Worm (Caenorhabditis elegans) whole organism, young adult: ENCODE measurements around the gene stg-2.
A peak's percentile ranks its signal among the peaks of the same experiment; 100 is the strongest.

Experiments used
- B0019.2 ChIP-seq: fragments of 200-800 bp; sonication (Bioruptor generic); conservative IDR thresholded peaks from 2 replicates; pipeline ENCODE4 v1.3.6; 2022; ENCODE audit warnings: missing genetic modification reagents, missing genetic modification characterization, missing compliant biosample characterization
- B0035.1 ChIP-seq: sonication (generic microtip); optimal IDR thresholded peaks from 2 replicates; lab custom pipeline; 2016; ENCODE audit warnings: missing genetic modification characterization, mild to moderate bottlenecking, missing compliant biosample characterization, missing genotype, missing genetic modification reagents
- B0261.1 ChIP-seq: sonication (generic microtip); optimal IDR thresholded peaks from 2 replicates; lab custom pipeline; 2016; ENCODE audit warnings: mild to moderate bottlenecking, missing genetic modification characterization, moderate library complexity, missing compliant biosample characterization
- B0336.3 ChIP-seq: fragments of 200-800 bp; sonication (Bioruptor generic); IDR thresholded peaks from 2 replicates; pipeline ENCODE4 v1.3.6; 2022; ENCODE audit warnings: missing genetic modification characterization, missing compliant biosample characterization
- C06A6.2 ChIP-seq: fragments of 200-800 bp; sonication (Bioruptor generic); conservative IDR thresholded peaks from 2 replicates; pipeline ENCODE4 v1.3.6; 2022; ENCODE audit warnings: missing genetic modification characterization, missing compliant biosample characterization
- D2030.7 ChIP-seq: fragments of 200-800 bp; sonication (Bioruptor generic); IDR thresholded peaks from 2 replicates; pipeline ENCODE4 v1.3.6; 2022; ENCODE audit warnings: missing genetic modification reagents, missing genetic modification characterization, missing compliant biosample characterization
- F10E7.11 ChIP-seq: sonication (generic microtip); optimal IDR thresholded peaks from 2 replicates; lab custom pipeline; 2017; ENCODE audit warnings: mild to moderate bottlenecking, missing genetic modification characterization, moderate library complexity, missing compliant biosample characterization
- F22D6.2 ChIP-seq: sonication (generic microtip); optimal IDR thresholded peaks from 2 replicates; lab custom pipeline; 2016; ENCODE audit warnings: mild to moderate bottlenecking, missing genetic modification characterization, missing compliant biosample characterization
- F33H1.4 ChIP-seq: fragments of 200-800 bp; sonication (Bioruptor generic); IDR thresholded peaks from 2 replicates; pipeline ENCODE4 v1.3.6; 2022; ENCODE audit warnings: missing genetic modification reagents, missing genetic modification characterization, missing compliant biosample characterization
- F39B2.1 ChIP-seq: fragments of 200-800 bp; sonication (Bioruptor generic); IDR thresholded peaks from 2 replicates; pipeline ENCODE4 v1.3.6; 2022; ENCODE audit warnings: missing genetic modification reagents, missing genetic modification characterization, missing compliant biosample characterization
- K11D2.4 ChIP-seq: fragments of 200-800 bp; sonication (Bioruptor generic); IDR thresholded peaks from 2 replicates; pipeline ENCODE4 v1.3.6; 2022; ENCODE audit warnings: missing genetic modification reagents, missing genetic modification characterization, missing compliant biosample characterization
- K12H6.12 ChIP-seq: fragments of 200-800 bp; sonication (Bioruptor generic); optimal IDR thresholded peaks from 2 replicates; lab custom pipeline; 2018; ENCODE audit warnings: mild to moderate bottlenecking, missing genetic modification characterization, missing compliant biosample characterization
- T07F8.4 ChIP-seq: sonication (generic microtip); optimal IDR thresholded peaks from 2 replicates; lab custom pipeline; 2016; ENCODE audit warnings: mild to moderate bottlenecking, missing genetic modification characterization, moderate library complexity, missing compliant biosample characterization
- Y53F4B.3 ChIP-seq: fragments of 200-800 bp; sonication (Bioruptor generic); IDR thresholded peaks from 2 replicates; pipeline ENCODE4 v1.3.6; 2022; ENCODE audit warnings: missing genetic modification reagents, missing genetic modification characterization, missing compliant biosample characterization
- ama-1 ChIP-seq, 3 experiments: fragments of 150-350 bp in 1 of 3; sonication (generic microtip) in 2 of 3; optimal IDR thresholded peaks; 2 replicates each; lab custom pipeline; 2014 to 2018; ENCODE audit warnings: missing biosample characterization in 2 of 3, missing genetic modification characterization in 2 of 3, missing genetic modification reagents in 2 of 3
- bed-1 ChIP-seq: fragments of 200-800 bp; sonication (Bioruptor generic); IDR thresholded peaks from 2 replicates; pipeline ENCODE4 v1.3.6; 2022; ENCODE audit warnings: missing genetic modification reagents, missing genetic modification characterization, missing compliant biosample characterization
- bed-2 ChIP-seq: fragments of 200-800 bp; sonication (Bioruptor generic); IDR thresholded peaks from 2 replicates; pipeline ENCODE4 v1.3.6; 2022; ENCODE audit warnings: missing genetic modification reagents, missing genetic modification characterization, missing compliant biosample characterization
- ceh-100 ChIP-seq: fragments of 200-800 bp; sonication (Bioruptor generic); IDR thresholded peaks from 2 replicates; pipeline ENCODE4 v1.3.6; 2022; ENCODE audit warnings: missing genetic modification reagents, missing genetic modification characterization, missing compliant biosample characterization
- ceh-27 ChIP-seq: fragments of 200-800 bp; sonication (Bioruptor generic); optimal IDR thresholded peaks from 2 replicates; lab custom pipeline; 2018; ENCODE audit warnings: mild to moderate bottlenecking, missing genetic modification characterization, moderate library complexity, missing compliant biosample characterization
- ceh-79 ChIP-seq: sonication (generic microtip); optimal IDR thresholded peaks from 2 replicates; lab custom pipeline; 2017; ENCODE audit warnings: mild to moderate bottlenecking, missing genetic modification characterization, missing compliant biosample characterization
- die-1 ChIP-seq: sonication (generic microtip); optimal IDR thresholded peaks from 2 replicates; lab custom pipeline; 2016; ENCODE audit warnings: missing genotype, mild to moderate bottlenecking, missing genetic modification characterization, missing compliant biosample characterization
- dox-1 ChIP-seq: fragments of 200-800 bp; sonication (Bioruptor generic); IDR thresholded peaks from 2 replicates; pipeline ENCODE4 v1.3.6; 2022; ENCODE audit warnings: missing genetic modification reagents, missing genetic modification characterization, missing compliant biosample characterization
- dpff-1 ChIP-seq: sonication (generic microtip); optimal IDR thresholded peaks from 2 replicates; lab custom pipeline; 2017; ENCODE audit warnings: mild to moderate bottlenecking, missing genetic modification characterization, missing compliant biosample characterization
- dpl-1 ChIP-seq: fragments of 150-350 bp; optimal IDR thresholded peaks from 2 replicates; lab custom pipeline; 2014; ENCODE audit warnings: missing biosample characterization, missing genetic modification reagents, missing genetic modification characterization
- egl-18 ChIP-seq: fragments of 200-800 bp; sonication (Bioruptor generic); IDR thresholded peaks from 2 replicates; pipeline ENCODE4 v1.3.6; 2022; ENCODE audit warnings: missing genetic modification reagents, missing genetic modification characterization, missing compliant biosample characterization
- ekl-4 ChIP-seq: fragments of 200-800 bp; sonication (Bioruptor generic); IDR thresholded peaks from 2 replicates; pipeline ENCODE4 v1.3.6; 2022; ENCODE audit warnings: missing genetic modification reagents, missing genetic modification characterization, missing compliant biosample characterization
- gei-17 ChIP-seq: fragments of 200-800 bp; sonication (Bioruptor generic); optimal IDR thresholded peaks from 2 replicates; lab custom pipeline; 2018; ENCODE audit warnings: mild to moderate bottlenecking, missing genetic modification characterization, missing compliant biosample characterization
- him-1 ChIP-seq: sonication (generic microtip); optimal IDR thresholded peaks from 2 replicates; lab custom pipeline; 2016; ENCODE audit warnings: missing genotype, missing genetic modification reagents, missing genetic modification characterization, missing compliant biosample characterization
- let-607 ChIP-seq, 2 experiments: fragments of 200-800 bp in 1 of 2; sonication (Bioruptor generic) in 1 of 2; sonication (generic microtip) in 1 of 2; optimal IDR thresholded peaks; 2 replicates each; lab custom pipeline; 2016 to 2018; ENCODE audit warnings: mild to moderate bottlenecking in 2 of 2, missing compliant biosample characterization in 2 of 2, missing genetic modification characterization in 2 of 2, moderate library complexity in 2 of 2, missing genotype in 1 of 2
- lin-54 ChIP-seq: fragments of 200-800 bp; sonication (Bioruptor generic); optimal IDR thresholded peaks from 2 replicates; lab custom pipeline; 2018; ENCODE audit warnings: mild to moderate bottlenecking, missing genetic modification characterization, missing compliant biosample characterization
- madf-3 ChIP-seq: fragments of 200-800 bp; sonication (Bioruptor generic); IDR thresholded peaks from 2 replicates; pipeline ENCODE4 v1.3.6; 2022; ENCODE audit warnings: missing genetic modification reagents, missing genetic modification characterization, missing compliant biosample characterization
- madf-6 ChIP-seq: fragments of 200-800 bp; sonication (Bioruptor generic); IDR thresholded peaks from 2 replicates; pipeline ENCODE4 v1.3.6; 2022; ENCODE audit warnings: missing genetic modification reagents, missing genetic modification characterization, missing compliant biosample characterization
- nfya-2 ChIP-seq: fragments of 200-800 bp; sonication (Bioruptor generic); IDR thresholded peaks from 2 replicates; pipeline ENCODE4 v1.3.6; 2022; ENCODE audit warnings: missing genetic modification reagents, missing genetic modification characterization, missing compliant biosample characterization
- nfyb-1 ChIP-seq: fragments of 200-800 bp; sonication (Bioruptor generic); IDR thresholded peaks from 2 replicates; pipeline ENCODE4 v1.3.6; 2022; ENCODE audit warnings: missing genetic modification reagents, missing genetic modification characterization, missing compliant biosample characterization
- nhr-27 ChIP-seq: fragments of 200-800 bp; sonication (Bioruptor generic); optimal IDR thresholded peaks from 2 replicates; lab custom pipeline; 2018; ENCODE audit warnings: mild to moderate bottlenecking, missing genetic modification characterization, moderate library complexity, missing compliant biosample characterization
- nhr-90 ChIP-seq: sonication (generic microtip); optimal IDR thresholded peaks from 2 replicates; lab custom pipeline; 2016; ENCODE audit warnings: missing genotype, mild to moderate bottlenecking, missing genetic modification characterization, missing compliant biosample characterization
- repo-1 ChIP-seq: sonication (generic microtip); optimal IDR thresholded peaks from 2 replicates; lab custom pipeline; 2017; ENCODE audit warnings: mild to moderate bottlenecking, missing genetic modification characterization, missing compliant biosample characterization
- sdz-38 ChIP-seq: sonication (generic microtip); optimal IDR thresholded peaks from 2 replicates; lab custom pipeline; 2016; ENCODE audit warnings: missing genotype, missing genetic modification characterization, missing compliant biosample characterization
- snpc-1.3 ChIP-seq: sonication (generic microtip); optimal IDR thresholded peaks from 2 replicates; lab custom pipeline; 2017; ENCODE audit warnings: missing genetic modification characterization, mild to moderate bottlenecking, missing compliant biosample characterization, antibody characterized with exemption, moderate library complexity, missing genotype, missing genetic modification reagents; ENCODE audit not compliant: insufficient read depth
- snpc-4 ChIP-seq, 5 experiments: fragments of 150-350 bp in 1 of 5; sonication (generic microtip) in 4 of 5; optimal IDR thresholded peaks; 2 replicates each; lab custom pipeline; 2014 to 2018; ENCODE audit warnings: missing genetic modification characterization in 5 of 5, missing biosample characterization in 3 of 5, antibody characterized with exemption in 2 of 5, mild to moderate bottlenecking in 2 of 5, missing compliant biosample characterization in 2 of 5, missing genotype in 2 of 5, moderate library complexity in 2 of 5, missing genetic modification reagents in 1 of 5
- somi-1 ChIP-seq: fragments of 200-800 bp; sonication (Bioruptor generic); optimal IDR thresholded peaks from 2 replicates; lab custom pipeline; 2018; ENCODE audit warnings: mild to moderate bottlenecking, missing genetic modification characterization, missing compliant biosample characterization
- tlf-1 ChIP-seq: fragments of 200-800 bp; sonication (Bioruptor generic); optimal IDR thresholded peaks from 2 replicates; lab custom pipeline; 2018; ENCODE audit warnings: mild to moderate bottlenecking, missing genetic modification characterization, missing compliant biosample characterization
- unc-62 ChIP-seq: fragments of 150-350 bp; optimal IDR thresholded peaks from 2 replicates; lab custom pipeline; 2014; ENCODE audit warnings: missing biosample characterization, missing genetic modification reagents, missing genetic modification characterization
- ztf-22 ChIP-seq: fragments of 200-800 bp; sonication (Bioruptor generic); optimal IDR thresholded peaks from 2 replicates; lab custom pipeline; 2018; ENCODE audit warnings: mild to moderate bottlenecking, missing genetic modification characterization, moderate library complexity, missing compliant biosample characterization
- ztf-26 ChIP-seq: sonication (generic microtip); optimal IDR thresholded peaks from 2 replicates; lab custom pipeline; 2017; ENCODE audit warnings: missing genetic modification characterization, missing compliant biosample characterization
- ztf-28 ChIP-seq: fragments of 200-800 bp; sonication (Bioruptor generic); IDR thresholded peaks from 2 replicates; pipeline ENCODE4 v1.3.6; 2022; ENCODE audit warnings: missing genetic modification reagents, missing genetic modification characterization, missing compliant biosample characterization
- ztf-3 ChIP-seq: fragments of 200-800 bp; sonication (Bioruptor generic); optimal IDR thresholded peaks from 2 replicates; lab custom pipeline; 2018; ENCODE audit warnings: mild to moderate bottlenecking, missing genetic modification characterization, missing compliant biosample characterization
- ztf-6 ChIP-seq: fragments of 200-800 bp; sonication (Bioruptor generic); IDR thresholded peaks from 2 replicates; pipeline ENCODE4 v1.3.6; 2022; ENCODE audit warnings: missing genetic modification reagents, missing genetic modification characterization, missing compliant biosample characterization

stg-2 gene

ce11 chrX:8650535-8650934 lies 6.8 kb upstream of the stg-2 start (continued):
- TF ChIP-seq him-1 (peak; percentile 73), madf-6 (GFP tag; lab: Robert Waterston, UW) (no peak; the same call in 1 of the 2 replicates), bed-1 (GFP tag; lab: Robert Waterston, UW) (no peak), F22D6.2 (no peak), gei-17 (GFP tag; lab: Kevin White, UChicago) (no peak), D2030.7 (GFP tag; lab: Robert Waterston, UW) (peak; percentile 86), nhr-90 (peak; percentile 65), K11D2.4 (GFP tag; lab: Robert Waterston, UW) (no peak), let-607 (tag; optimal IDR thresholded peaks at IDR 0.05; lab: Kevin White, UChicago) (peak; percentile 38 to 51), C06A6.2 (GFP tag; lab: Robert Waterston, UW) (no peak), lin-54 (no peak), B0019.2 (no peak), ama-1 (optimal IDR thresholded peaks at IDR 0.05; lab: Kevin White, UChicago) (no peak), ama-1 (GFP tag; optimal IDR thresholded peaks at IDR 0.05; lab: Kevin White, UChicago) (peak; percentile 7 to 68), F10E7.11 (tag; lab: Kevin White, UChicago) (no peak), egl-18 (GFP tag; lab: Robert Waterston, UW) (no peak), die-1 (tag; lab: Kevin White, UChicago) (peak; percentile 77), sdz-38 (tag; lab: Kevin White, UChicago) (no peak), bed-2 (GFP tag; lab: Robert Waterston, UW) (no peak), nhr-27 (tag; lab: Kevin White, UChicago) (no peak), K12H6.12 (tag; lab: Kevin White, UChicago) (no peak), ceh-79 (tag; lab: Kevin White, UChicago) (peak; percentile 18), dox-1 (GFP tag; lab: Robert Waterston, UW) (no peak; the same call in 1 of the 2 replicates), dpff-1 (tag; lab: Kevin White, UChicago) (no peak), unc-62 (no peak), ztf-3 (GFP tag; lab: Kevin White, UChicago) (no peak), somi-1 (peak; percentile 31), B0261.1 (tag; lab: Kevin White, UChicago) (peak; percentile 84), ztf-6 (no peak), repo-1 (tag; lab: Kevin White, UChicago) (peak; percentile 49), dpl-1 (GFP tag; lab: Kevin White, UChicago) (no peak), T07F8.4 (tag; lab: Kevin White, UChicago) (peak; percentile 38), B0336.3 (GFP tag; lab: Robert Waterston, UW) (no peak), ztf-26 (tag; lab: Kevin White, UChicago) (no peak), F39B2.1 (no peak), ekl-4 (GFP tag; lab: Robert Waterston, UW) (no peak), nfyb-1 (GFP tag; lab: Robert Waterston, UW) (peak; percentile 68; the same call in 1 of the 2 replicates), ztf-28 (GFP tag; lab: Robert Waterston, UW) (no peak), ceh-27 (GFP tag; lab: Kevin White, UChicago) (peak; percentile 53), snpc-1.3 (tag; lab: Kevin White, UChicago) (peak; percentile 72), nfya-2 (no peak), ceh-100 (GFP tag; lab: Robert Waterston, UW) (peak; percentile 33), Y53F4B.3 (GFP tag; lab: Robert Waterston, UW) (no peak), B0035.1 (tag; lab: Kevin White, UChicago) (peak; percentile 69), snpc-4 (GFP tag; optimal IDR thresholded peaks at IDR 0.05; lab: Kevin White, UChicago) (peak; percentile 77), snpc-4 (tag; optimal IDR thresholded peaks at IDR 0.05; lab: Kevin White, UChicago) (peak in 2 of 4 experiments; percentile 25 to 76), F33H1.4 (GFP tag; lab: Robert Waterston, UW) (no peak), madf-3 (GFP tag; lab: Robert Waterston, UW) (no peak), tlf-1 (GFP tag; lab: Kevin White, UChicago) (no peak), ztf-22 (GFP tag; lab: Kevin White, UChicago) (peak; percentile 18)
